Worm (Caenorhabditis elegans) whole organism, L3 larva: ENCODE measurements around the gene prp-6.
"Not testable (repeated sequence)": the region's sequence is repeated elsewhere in the genome, so short reads cannot be mapped to it uniquely, and the experiment has no call there.

Source experiments
- ZK546.5 ChIP-seq: sonication (generic microtip); optimal IDR thresholded peaks from 2 replicates; lab custom pipeline; 2017; ENCODE audit warnings: missing biosample characterization, missing genetic modification characterization
- aly-2 ChIP-seq: fragments of 150-350 bp; optimal IDR thresholded peaks from 2 replicates; lab custom pipeline; 2014; ENCODE audit warnings: missing biosample characterization, missing genetic modification characterization
- egl-5 ChIP-seq: fragments of 150-350 bp; optimal IDR thresholded peaks from 2 replicates; lab custom pipeline; 2017; ENCODE audit warnings: missing biosample characterization, missing genetic modification reagents, missing genetic modification characterization, inconsistent platforms
- nhr-23 ChIP-seq: fragments of 150-350 bp; optimal IDR thresholded peaks from 2 replicates; lab custom pipeline; 2014; ENCODE audit warnings: missing biosample characterization, missing genetic modification reagents, missing genetic modification characterization
- nhr-237 ChIP-seq: fragments of 150-350 bp; optimal IDR thresholded peaks from 2 replicates; lab custom pipeline; 2014; ENCODE audit warnings: missing biosample characterization, missing genetic modification characterization
- nhr-76 ChIP-seq: fragments of 150-350 bp; sonication (generic microtip); optimal IDR thresholded peaks from 5 replicates; lab custom pipeline; 2014; ENCODE audit warnings: missing biosample characterization, missing genetic modification characterization
- nhr-77 ChIP-seq: fragments of 150-350 bp; optimal IDR thresholded peaks from 2 replicates; lab custom pipeline; 2014; ENCODE audit warnings: missing biosample characterization, missing genetic modification characterization
- pqm-1 ChIP-seq: fragments of 150-350 bp; optimal IDR thresholded peaks from 2 replicates; lab custom pipeline; 2017; ENCODE audit warnings: missing biosample characterization, missing genetic modification characterization, inconsistent platforms
- snpc-4 ChIP-seq: fragments of 150-350 bp; optimal IDR thresholded peaks from 2 replicates; lab custom pipeline; 2014; ENCODE audit warnings: missing biosample characterization, missing genetic modification characterization
- unc-62 ChIP-seq: fragments of 150-350 bp; sonication (generic microtip); optimal IDR thresholded peaks from 4 replicates; lab custom pipeline; 2014; ENCODE audit warnings: missing biosample characterization, missing genetic modification reagents, missing genetic modification characterization
- zag-1 ChIP-seq: fragments of 150-350 bp; optimal IDR thresholded peaks from 2 replicates; lab custom pipeline; 2014; ENCODE audit warnings: missing biosample characterization, missing genetic modification characterization

DNA sequence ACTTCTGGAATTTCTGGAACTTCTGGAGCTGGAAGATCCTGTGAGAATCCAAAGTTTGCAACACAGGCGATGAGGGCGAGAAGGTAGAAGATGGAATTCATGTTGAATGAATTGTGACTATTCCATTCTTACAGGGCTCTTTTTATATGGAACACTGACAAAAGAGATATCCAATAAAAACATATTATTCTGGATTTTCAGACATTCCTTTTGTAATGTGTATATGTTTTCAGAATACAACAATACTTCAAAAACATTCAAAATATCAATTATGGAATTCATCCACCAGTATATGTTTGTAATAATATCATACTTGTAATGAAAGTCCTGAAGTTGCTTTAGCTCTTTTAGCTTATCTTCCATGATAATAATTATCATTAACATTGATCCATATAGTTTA is 11.5 kb upstream of the prp-6 start, which contains the start of gene Y59A8B.26:
- TF ChIP-seq zag-1 (tag; lab: Kevin White, UChicago); aly-2 (tag; lab: Kevin White, UChicago); nhr-76; ZK546.5 (tag; lab: Kevin White, UChicago); nhr-237 (tag; lab: Kevin White, UChicago); unc-62; egl-5; nhr-77 (tag; lab: Kevin White, UChicago); nhr-23 (tag; lab: Kevin White, UChicago); snpc-4; pqm-1 (tag; lab: Kevin White, UChicago): not testable (repeated sequence)
